Fruit fly (Drosophila melanogaster) whole organism: ENCODE results near the gene Polr3I.

ENCODE experiments used
- CG8478 ChIP-seq: fragments of >200 bp; optimal IDR thresholded peaks from 2 replicates; lab custom pipeline; 2018; ENCODE audit warnings: inconsistent platforms
- pan ChIP-seq: fragments of >200 bp; optimal IDR thresholded peaks from 2 replicates; lab custom pipeline; 2017
- psq ChIP-seq: fragments of >200 bp; optimal IDR thresholded peaks from 2 replicates; lab custom pipeline; 2017
- usp ChIP-seq: fragments of >200 bp; optimal IDR thresholded peaks from 2 replicates; lab custom pipeline; 2017; ENCODE audit warnings: missing biosample characterization, missing genetic modification characterization, mixed read lengths

DNA sequence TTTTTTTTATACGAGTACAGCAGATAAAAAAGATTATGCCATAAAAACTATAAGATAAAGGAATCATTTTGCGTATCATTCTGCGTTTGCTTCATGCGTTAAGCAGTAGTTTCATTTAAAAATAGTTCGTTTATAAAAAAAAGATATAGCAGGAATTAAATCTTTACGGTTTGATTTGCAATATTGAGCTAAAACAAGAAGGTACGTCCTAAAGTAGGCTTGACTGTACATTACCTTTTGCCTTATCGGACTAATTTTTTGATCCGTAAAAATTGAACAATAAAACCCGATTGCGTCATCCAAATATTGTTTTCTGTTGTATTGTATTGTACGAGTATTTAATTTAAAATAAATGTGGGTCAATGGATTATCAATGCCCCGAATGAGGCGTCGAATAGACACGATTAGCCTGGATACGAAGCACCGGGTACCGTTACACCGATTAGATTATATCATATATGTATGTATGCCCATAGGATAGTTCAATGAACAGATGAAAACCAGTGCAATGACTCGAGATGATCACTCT is 47.5 kb upstream of the Polr3I start:
- TF ChIP-seq CG8478 (lab: Kevin White, UChicago) (no peak), psq (no peak), pan (lab: Kevin White, UChicago) (no peak), usp (GFP tag; lab: Kevin White, UChicago) (no peak)
